Fruit fly (Drosophila melanogaster) whole organism, embryonic: Measurements from ENCODE around the gene TTLL1A.

Experiments
- Adf1 ChIP-seq: fragments of 200-800 bp; sonication (Bioruptor generic); IDR thresholded peaks from 2 replicates; pipeline ENCODE4 v1.3.6; 2022; ENCODE audit warnings: missing biosample characterization, missing genetic modification characterization
- Aef1 ChIP-seq: fragments of 200-800 bp; sonication (Bioruptor generic); IDR thresholded peaks from 3 replicates; pipeline ENCODE4 v1.3.6; 2022; ENCODE audit warnings: missing biosample characterization, missing genetic modification characterization
- BEAF-32 ChIP-seq: fragments of 200-800 bp; sonication (Bioruptor generic); optimal IDR thresholded peaks from 3 replicates; lab custom pipeline; 2017; ENCODE audit warnings: missing biosample characterization, missing genetic modification characterization, mild to moderate bottlenecking, moderate library complexity, missing genetic modification reagents
- CG10147 ChIP-seq: fragments of 200-800 bp; sonication (Bioruptor generic); optimal IDR thresholded peaks from 2 replicates; lab custom pipeline; 2019; ENCODE audit warnings: missing biosample characterization, mild to moderate bottlenecking, missing genetic modification characterization, moderate library complexity
- CG10462 ChIP-seq: fragments of 200-800 bp; sonication (Bioruptor generic); optimal IDR thresholded peaks from 2 replicates; lab custom pipeline; 2016; ENCODE audit warnings: missing biosample characterization, missing genetic modification characterization
- CG10654 ChIP-seq: fragments of 200-800 bp; sonication (Bioruptor generic); optimal IDR thresholded peaks from 2 replicates; lab custom pipeline; 2016; ENCODE audit warnings: missing biosample characterization, missing genetic modification characterization
- CG11696 ChIP-seq: fragments of 200-800 bp; sonication (Bioruptor generic); IDR thresholded peaks from 2 replicates; pipeline ENCODE4 v1.3.6; 2022; ENCODE audit warnings: missing biosample characterization, missing genetic modification characterization
- CG13123 ChIP-seq: fragments of 200-800 bp; sonication (Bioruptor generic); optimal IDR thresholded peaks from 2 replicates; lab custom pipeline; 2016; ENCODE audit warnings: missing biosample characterization, missing genetic modification characterization
- CG15011 ChIP-seq: fragments of 200-800 bp; sonication (Bioruptor generic); optimal IDR thresholded peaks from 3 replicates; lab custom pipeline; 2018; ENCODE audit warnings: missing biosample characterization, mild to moderate bottlenecking, missing genetic modification characterization
- CG1529 ChIP-seq: fragments of 200-800 bp; sonication (Bioruptor generic); optimal IDR thresholded peaks from 3 replicates; lab custom pipeline; 2018; ENCODE audit warnings: missing biosample characterization, missing genetic modification characterization
- CG17328 ChIP-seq: fragments of 200-800 bp; sonication (Bioruptor generic); IDR thresholded peaks from 2 replicates; pipeline ENCODE4 v1.3.6; 2022; ENCODE audit warnings: missing biosample characterization, missing genetic modification characterization
- CG2116 ChIP-seq: fragments of 200-800 bp; sonication (Bioruptor generic); optimal IDR thresholded peaks from 3 replicates; lab custom pipeline; 2018; ENCODE audit warnings: missing biosample characterization, mild to moderate bottlenecking, missing genetic modification characterization
- CG31388 ChIP-seq: fragments of 200-800 bp; sonication (Bioruptor generic); optimal IDR thresholded peaks from 2 replicates; lab custom pipeline; 2016; ENCODE audit warnings: missing biosample characterization, missing genetic modification characterization
- CG32767 ChIP-seq: fragments of 200-800 bp; sonication (Bioruptor generic); IDR thresholded peaks from 2 replicates; pipeline ENCODE4 v1.3.6; 2022; ENCODE audit warnings: missing biosample characterization, missing genetic modification characterization
- CG3847 ChIP-seq: fragments of 200-800 bp; sonication (Bioruptor generic); IDR thresholded peaks from 2 replicates; pipeline ENCODE4 v1.3.6; 2022; ENCODE audit warnings: missing biosample characterization, missing genetic modification characterization
- CG3995 ChIP-seq: fragments of 200-800 bp; sonication (Bioruptor generic); optimal IDR thresholded peaks from 3 replicates; lab custom pipeline; 2016; ENCODE audit warnings: missing biosample characterization, missing genetic modification characterization
- CG4360 ChIP-seq: fragments of 200-800 bp; sonication (Bioruptor generic); IDR thresholded peaks from 2 replicates; pipeline ENCODE4 v1.3.6; 2022; ENCODE audit warnings: missing biosample characterization, missing genetic modification characterization
- CG7987 ChIP-seq: fragments of 200-800 bp; sonication (Bioruptor generic); optimal IDR thresholded peaks from 2 replicates; lab custom pipeline; 2018; ENCODE audit warnings: missing biosample characterization, mild to moderate bottlenecking, missing genetic modification characterization, moderate library complexity
- CG8388 ChIP-seq: fragments of 200-800 bp; sonication (Bioruptor generic); optimal IDR thresholded peaks from 2 replicates; lab custom pipeline; 2019; ENCODE audit warnings: missing biosample characterization, mild to moderate bottlenecking, missing genetic modification characterization, moderate library complexity
- CTCF ChIP-seq: fragments of 200-800 bp; sonication (Bioruptor generic); optimal IDR thresholded peaks from 2 replicates; lab custom pipeline; 2017; ENCODE audit warnings: missing biosample characterization, mild to moderate bottlenecking, missing genetic modification characterization, moderate library complexity
- Fer1 ChIP-seq: fragments of 200-800 bp; sonication (Bioruptor generic); optimal IDR thresholded peaks from 2 replicates; lab custom pipeline; 2017; ENCODE audit warnings: missing biosample characterization, mild to moderate bottlenecking, missing genetic modification characterization
- Gug ChIP-seq: fragments of 200-800 bp; sonication (Bioruptor generic); IDR thresholded peaks from 4 replicates; pipeline ENCODE4 v1.3.6; 2022; ENCODE audit warnings: missing biosample characterization, missing genetic modification characterization
- Hmx ChIP-seq: fragments of 200-800 bp; sonication (Bioruptor generic); optimal IDR thresholded peaks from 2 replicates; lab custom pipeline; 2016; ENCODE audit warnings: missing biosample characterization, missing genetic modification characterization
- Hr39 ChIP-seq: fragments of >200 bp; optimal IDR thresholded peaks from 2 replicates; lab custom pipeline; 2017
- Hr78 ChIP-seq, 2 experiments: fragments of 200-800 bp in 1 of 2; fragments of >200 bp in 1 of 2; sonication (Bioruptor generic) in 1 of 2; optimal IDR thresholded peaks; 2 replicates each; lab custom pipeline; 2017 to 2019; ENCODE audit warnings: missing biosample characterization in 2 of 2, missing genetic modification characterization in 2 of 2, mild to moderate bottlenecking in 1 of 2, moderate library complexity in 1 of 2
- Nf-YC ChIP-seq: fragments of 200-800 bp; optimal IDR thresholded peaks from 3 replicates; lab custom pipeline; 2019; ENCODE audit warnings: missing biosample characterization, mild to moderate bottlenecking, missing genetic modification characterization, moderate library complexity
- Scr ChIP-seq: fragments of 200-800 bp; sonication (Bioruptor generic); IDR thresholded peaks from 2 replicates; pipeline ENCODE4 v1.3.6; 2022; ENCODE audit warnings: missing biosample characterization, missing genetic modification characterization; ENCODE audit not compliant: partially characterized antibody
- Sox102F ChIP-seq: fragments of 200-800 bp; sonication (Bioruptor generic); optimal IDR thresholded peaks from 2 replicates; lab custom pipeline; 2018; ENCODE audit warnings: missing biosample characterization, mild to moderate bottlenecking, missing genetic modification characterization, moderate library complexity
- TFAM ChIP-seq: fragments of 200-800 bp; sonication (Bioruptor generic); optimal IDR thresholded peaks from 2 replicates; lab custom pipeline; 2017; ENCODE audit warnings: missing biosample characterization, missing genetic modification characterization, inconsistent platforms
- caup ChIP-seq: fragments of 200-800 bp; sonication (Bioruptor generic); optimal IDR thresholded peaks from 3 replicates; lab custom pipeline; 2017; ENCODE audit warnings: missing biosample characterization, mild to moderate bottlenecking, missing genetic modification characterization, moderate library complexity; ENCODE audit not compliant: severe bottlenecking
- crp ChIP-seq, 2 experiments: fragments of 200-800 bp; sonication (Bioruptor generic); optimal IDR thresholded peaks; 2 replicates in 1 of 2; 3 replicates in 1 of 2; lab custom pipeline; 2017; ENCODE audit warnings: missing biosample characterization in 2 of 2, missing genetic modification characterization in 2 of 2, mild to moderate bottlenecking in 1 of 2, moderate library complexity in 1 of 2
- dmrt99B ChIP-seq: fragments of 200-800 bp; sonication (Bioruptor generic); optimal IDR thresholded peaks from 2 replicates; lab custom pipeline; 2018; ENCODE audit warnings: missing biosample characterization, mild to moderate bottlenecking, missing genetic modification characterization, moderate library complexity
- fd96Cb ChIP-seq: fragments of 200-800 bp; sonication (Bioruptor generic); optimal IDR thresholded peaks from 2 replicates; lab custom pipeline; 2018; ENCODE audit warnings: missing biosample characterization, mild to moderate bottlenecking, missing genetic modification characterization, moderate library complexity
- grau ChIP-seq: fragments of 200-800 bp; optimal IDR thresholded peaks from 3 replicates; lab custom pipeline; 2019; ENCODE audit warnings: missing biosample characterization, mild to moderate bottlenecking, missing genetic modification characterization, moderate library complexity
- grn ChIP-seq: fragments of 200-800 bp; sonication (Bioruptor generic); optimal IDR thresholded peaks from 3 replicates; lab custom pipeline; 2017; ENCODE audit warnings: missing biosample characterization, missing genetic modification characterization
- hth ChIP-seq: fragments of >200 bp; optimal IDR thresholded peaks from 2 replicates; lab custom pipeline; 2017; ENCODE audit warnings: inconsistent platforms
- ken ChIP-seq: fragments of 200-800 bp; sonication (Bioruptor generic); IDR thresholded peaks from 3 replicates; pipeline ENCODE4 v1.3.6; 2022; ENCODE audit warnings: missing biosample characterization, missing genetic modification characterization
- knrl ChIP-seq: fragments of 200-800 bp; sonication (Bioruptor generic); IDR thresholded peaks from 3 replicates; pipeline ENCODE4 v1.3.6; 2022; ENCODE audit warnings: missing biosample characterization, missing genetic modification characterization; ENCODE audit not compliant: partially characterized antibody
- lov ChIP-seq, 2 experiments: fragments of 200-800 bp in 1 of 2; fragments of >200 bp in 1 of 2; sonication (Bioruptor generic) in 1 of 2; IDR thresholded peaks in 1 of 2; optimal IDR thresholded peaks in 1 of 2; 2 replicates in 1 of 2; 3 replicates in 1 of 2; pipeline versions ENCODE4 v1.3.6 to Lab custom; 2017 to 2022; ENCODE audit warnings: missing biosample characterization in 1 of 2, missing genetic modification characterization in 1 of 2
- maf-S ChIP-seq: fragments of 200-800 bp; sonication (Bioruptor generic); optimal IDR thresholded peaks from 2 replicates; lab custom pipeline; 2016; ENCODE audit warnings: missing biosample characterization, missing genetic modification characterization
- nerfin-1 ChIP-seq: fragments of 200-800 bp; sonication (Bioruptor generic); optimal IDR thresholded peaks from 3 replicates; lab custom pipeline; 2019; ENCODE audit warnings: missing biosample characterization, mild to moderate bottlenecking, missing genetic modification characterization, moderate library complexity
- peb ChIP-seq: fragments of 200-800 bp; sonication (Bioruptor generic); IDR thresholded peaks from 2 replicates; pipeline ENCODE4 v1.3.6; 2022; ENCODE audit warnings: missing biosample characterization, missing genetic modification characterization
- repo ChIP-seq: fragments of 200-800 bp; sonication (Bioruptor generic); optimal IDR thresholded peaks from 2 replicates; lab custom pipeline; 2016; ENCODE audit warnings: missing biosample characterization, missing genetic modification characterization
- seq ChIP-seq: fragments of 200-800 bp; sonication (Bioruptor generic); IDR thresholded peaks from 2 replicates; pipeline ENCODE4 v1.3.6; 2022; ENCODE audit warnings: missing biosample characterization, missing genetic modification characterization
- stwl ChIP-seq: fragments of 200-800 bp; sonication (Bioruptor generic); optimal IDR thresholded peaks from 3 replicates; lab custom pipeline; 2018; ENCODE audit warnings: missing biosample characterization, mild to moderate bottlenecking, missing genetic modification characterization, moderate library complexity
- trem ChIP-seq: fragments of 200-800 bp; optimal IDR thresholded peaks from 3 replicates; lab custom pipeline; 2019; ENCODE audit warnings: missing biosample characterization, mild to moderate bottlenecking, missing genetic modification characterization, moderate library complexity
- wek ChIP-seq: fragments of 200-800 bp; sonication (Bioruptor generic); optimal IDR thresholded peaks from 3 replicates; lab custom pipeline; 2018; ENCODE audit warnings: missing biosample characterization, mild to moderate bottlenecking, missing genetic modification characterization, moderate library complexity
- zen ChIP-seq: fragments of 200-800 bp; sonication (Bioruptor generic); optimal IDR thresholded peaks from 3 replicates; lab custom pipeline; 2018; ENCODE audit warnings: missing biosample characterization, mild to moderate bottlenecking, missing genetic modification characterization, moderate library complexity

Gene TTLL1A

dm6 chrX:17178484-17178921 lies 23.9 kb downstream of the TTLL1A start (continued):
- TF ChIP-seq Hmx (peak; percentile 83), CG10147 (GFP tag; lab: Kevin White, UChicago) (peak; percentile 96), CG17328 (no peak), knrl (GFP tag; lab: Robert Waterston, UW) (no peak), lov (optimal IDR thresholded peaks at IDR 0.05; lab: Kevin White, UChicago) (no peak), lov (GFP tag; IDR thresholded peaks at IDR 0.05; lab: Robert Waterston, UW) (peak; percentile 98), CG3847 (GFP tag; lab: Robert Waterston, UW) (peak; percentile 38; the same call in 1 of the 2 replicates), Nf-YC (peak; percentile 93), trem (tag; lab: Kevin White, UChicago) (peak; percentile 96), Sox102F (GFP tag; lab: Kevin White, UChicago) (no peak), crp (GFP tag; optimal IDR thresholded peaks at IDR 0.05; lab: Kevin White, UChicago) (no peak), Scr (GFP tag; lab: Robert Waterston, UW) (no peak), caup (GFP tag; lab: Kevin White, UChicago) (peak; percentile 96), CG15011 (GFP tag; lab: Kevin White, UChicago) (peak; percentile 95), CG3995 (GFP tag; lab: Kevin White, UChicago) (peak; percentile 75), Fer1 (GFP tag; lab: Kevin White, UChicago) (peak; percentile 98), stwl (tag; lab: Kevin White, UChicago) (peak; percentile 70), CG1529 (GFP tag; lab: Kevin White, UChicago) (no peak), CG10654 (peak; percentile 97), CTCF (GFP tag; lab: Kevin White, UChicago) (peak; percentile 62), BEAF-32 (GFP tag; lab: Kevin White, UChicago) (no peak), Aef1 (GFP tag; lab: Robert Waterston, UW) (peak; percentile 97), peb (GFP tag; lab: Robert Waterston, UW) (peak; percentile 98), CG10462 (GFP tag; lab: Kevin White, UChicago) (peak; percentile 26), dmrt99B (tag; lab: Kevin White, UChicago) (peak; percentile 99)

dm6 chrX:17177606-17178005 lies 24.8 kb downstream of the TTLL1A start:
- TF ChIP-seq Adf1 (GFP tag; lab: Robert Waterston, UW) (no peak), zen (tag; lab: Kevin White, UChicago) (peak; percentile 87), CG4360 (peak; percentile 54)

dm6 chrX:17176542-17176941 lies 25.9 kb downstream of the TTLL1A start:
- TF ChIP-seq CG32767 (GFP tag; lab: Robert Waterston, UW) (no peak), repo (GFP tag; lab: Kevin White, UChicago) (peak; percentile 16), CG7987 (GFP tag; lab: Kevin White, UChicago) (no peak), dmrt99B (tag; lab: Kevin White, UChicago) (peak; percentile 68), grn (no peak), maf-S (GFP tag; lab: Kevin White, UChicago) (no peak), CG8388 (GFP tag; lab: Kevin White, UChicago) (peak; percentile 26), TFAM (GFP tag; lab: Kevin White, UChicago) (no peak), Hr39 (lab: Kevin White, UChicago) (no peak), CG13123 (GFP tag; lab: Kevin White, UChicago) (peak; percentile 9), ken (GFP tag; lab: Robert Waterston, UW) (no peak), grau (tag; lab: Kevin White, UChicago) (peak; percentile 35), seq (peak; percentile 16; the same call in 1 of the 2 replicates), CG2116 (GFP tag; lab: Kevin White, UChicago) (no peak), nerfin-1 (tag; lab: Kevin White, UChicago) (peak; percentile 3), fd96Cb (tag; lab: Kevin White, UChicago) (peak; percentile 28), hth (lab: Kevin White, UChicago) (no peak), CG31388 (GFP tag; lab: Kevin White, UChicago) (no peak), zen (tag; lab: Kevin White, UChicago) (no peak), wek (no peak), CG11696 (GFP tag; lab: Robert Waterston, UW) (0 out of 2 replicates have a peak, but pooled peaks have one; percentile 29), Hr78 (GFP tag; optimal IDR thresholded peaks at IDR 0.05; lab: Kevin White, UChicago) (no peak), Gug (GFP tag; lab: Robert Waterston, UW) (0 out of 4 replicates have a peak, but pooled peaks have one; percentile 21)
